Worm (Caenorhabditis elegans) whole organism, L2 larva: Measurements from ENCODE around the gene EGAP9.3.

ENCODE experiments used
- C34F6.9 ChIP-seq: fragments of 150-350 bp; optimal IDR thresholded peaks from 2 replicates; lab custom pipeline; 2014; ENCODE audit warnings: missing biosample characterization, missing genetic modification characterization
- F13H6.1 ChIP-seq: sonication (generic microtip); optimal IDR thresholded peaks from 2 replicates; lab custom pipeline; 2016; ENCODE audit warnings: missing genetic modification characterization, missing compliant biosample characterization
- R02D3.7 ChIP-seq: fragments of 150-350 bp; optimal IDR thresholded peaks from 2 replicates; lab custom pipeline; 2014; ENCODE audit warnings: missing biosample characterization, missing genetic modification characterization
- Y55F3AM.14 ChIP-seq: fragments of 200-800 bp; sonication (Bioruptor generic); optimal IDR thresholded peaks from 2 replicates; lab custom pipeline; 2018; ENCODE audit warnings: mild to moderate bottlenecking, missing genetic modification characterization, missing compliant biosample characterization
- ZK546.5 ChIP-seq: sonication (generic microtip); optimal IDR thresholded peaks from 2 replicates; lab custom pipeline; 2017; ENCODE audit warnings: missing biosample characterization, missing genetic modification characterization
- alr-1 ChIP-seq: fragments of 150-350 bp; optimal IDR thresholded peaks from 2 replicates; lab custom pipeline; 2014; ENCODE audit warnings: missing biosample characterization, missing genetic modification characterization
- aly-2 ChIP-seq: fragments of 150-350 bp; optimal IDR thresholded peaks from 2 replicates; lab custom pipeline; 2014; ENCODE audit warnings: missing biosample characterization, missing genetic modification characterization
- blmp-1 ChIP-seq: sonication (generic microtip); optimal IDR thresholded peaks from 2 replicates; lab custom pipeline; 2017; ENCODE audit warnings: missing genetic modification characterization, mild to moderate bottlenecking, missing compliant biosample characterization, antibody characterized with exemption, moderate library complexity; ENCODE audit not compliant: insufficient read depth
- ceh-16 ChIP-seq: fragments of 150-350 bp; optimal IDR thresholded peaks from 2 replicates; lab custom pipeline; 2014; ENCODE audit warnings: missing biosample characterization, missing genetic modification characterization
- ceh-82 ChIP-seq: fragments of 150-350 bp; optimal IDR thresholded peaks from 2 replicates; lab custom pipeline; 2014; ENCODE audit warnings: missing biosample characterization, missing genetic modification characterization
- crh-2 ChIP-seq: sonication (generic microtip); optimal IDR thresholded peaks from 2 replicates; lab custom pipeline; 2017; ENCODE audit warnings: missing biosample characterization, missing genetic modification characterization
- dmd-4 ChIP-seq: sonication (generic microtip); optimal IDR thresholded peaks from 2 replicates; lab custom pipeline; 2017; ENCODE audit warnings: missing biosample characterization, missing genetic modification characterization
- egl-27 ChIP-seq: sonication (generic microtip); optimal IDR thresholded peaks from 3 replicates; lab custom pipeline; 2017; ENCODE audit warnings: missing biosample characterization, missing genetic modification reagents, missing genetic modification characterization
- elt-1 ChIP-seq: fragments of 150-350 bp; optimal IDR thresholded peaks from 2 replicates; lab custom pipeline; 2014; ENCODE audit warnings: missing biosample characterization, missing genetic modification characterization
- fos-1 ChIP-seq: fragments of 150-350 bp; optimal IDR thresholded peaks from 2 replicates; lab custom pipeline; 2014; ENCODE audit warnings: missing biosample characterization, missing genetic modification characterization
- gmeb-1 ChIP-seq: fragments of 150-350 bp; optimal IDR thresholded peaks from 2 replicates; lab custom pipeline; 2014; ENCODE audit warnings: missing biosample characterization, missing genetic modification characterization
- lin-11 ChIP-seq: fragments of 150-350 bp; sonication (generic microtip); optimal IDR thresholded peaks from 2 replicates; lab custom pipeline; 2014; ENCODE audit warnings: missing biosample characterization, missing genetic modification characterization, inconsistent platforms, mixed read lengths
- lin-13 ChIP-seq: fragments of 150-350 bp; optimal IDR thresholded peaks from 2 replicates; lab custom pipeline; 2014; ENCODE audit warnings: missing biosample characterization, missing genetic modification reagents, missing genetic modification characterization
- lsy-2 ChIP-seq, 2 experiments: fragments of 150-350 bp in 1 of 2; sonication (generic microtip) in 1 of 2; optimal IDR thresholded peaks; 2 replicates each; lab custom pipeline; 2014 to 2017; ENCODE audit warnings: missing biosample characterization in 2 of 2, missing genetic modification characterization in 2 of 2
- mab-5 ChIP-seq: fragments of 150-350 bp; optimal IDR thresholded peaks from 2 replicates; lab custom pipeline; 2014; ENCODE audit warnings: missing biosample characterization, missing genetic modification characterization
- mbf-1 ChIP-seq: sonication (generic microtip); optimal IDR thresholded peaks from 2 replicates; lab custom pipeline; 2017; ENCODE audit warnings: missing biosample characterization, missing genetic modification characterization
- mdl-1 ChIP-seq, 2 experiments: fragments of 150-350 bp in 1 of 2; sonication (generic microtip) in 1 of 2; optimal IDR thresholded peaks; 2 replicates each; lab custom pipeline; 2017; ENCODE audit warnings: missing biosample characterization in 2 of 2, missing genetic modification characterization in 2 of 2
- nhr-10 ChIP-seq: sonication (generic microtip); optimal IDR thresholded peaks from 2 replicates; lab custom pipeline; 2017; ENCODE audit warnings: missing biosample characterization, missing genetic modification characterization
- nhr-11 ChIP-seq: fragments of 150-350 bp; optimal IDR thresholded peaks from 2 replicates; lab custom pipeline; 2014; ENCODE audit warnings: missing biosample characterization, missing genetic modification characterization
- nhr-12 ChIP-seq: fragments of 150-350 bp; optimal IDR thresholded peaks from 2 replicates; lab custom pipeline; 2014; ENCODE audit warnings: missing biosample characterization, missing genetic modification characterization
- nhr-129 ChIP-seq: fragments of 150-350 bp; optimal IDR thresholded peaks from 2 replicates; lab custom pipeline; 2014; ENCODE audit warnings: missing biosample characterization, missing genetic modification characterization
- nhr-21 ChIP-seq: fragments of 150-350 bp; optimal IDR thresholded peaks from 2 replicates; lab custom pipeline; 2014; ENCODE audit warnings: missing biosample characterization, missing genetic modification characterization
- nhr-237 ChIP-seq: fragments of 150-350 bp; optimal IDR thresholded peaks from 2 replicates; lab custom pipeline; 2014; ENCODE audit warnings: missing biosample characterization, missing genetic modification characterization
- nhr-25 ChIP-seq: fragments of 150-350 bp; sonication (generic microtip); optimal IDR thresholded peaks from 3 replicates; lab custom pipeline; 2014; ENCODE audit warnings: missing biosample characterization, missing genetic modification characterization
- nhr-6 ChIP-seq: fragments of 150-350 bp; optimal IDR thresholded peaks from 2 replicates; lab custom pipeline; 2014; ENCODE audit warnings: missing biosample characterization, missing genetic modification characterization
- nhr-77 ChIP-seq: fragments of 150-350 bp; optimal IDR thresholded peaks from 2 replicates; lab custom pipeline; 2014; ENCODE audit warnings: missing biosample characterization, missing genetic modification characterization
- peb-1 ChIP-seq: fragments of 150-350 bp; optimal IDR thresholded peaks from 2 replicates; lab custom pipeline; 2014; ENCODE audit warnings: missing biosample characterization, missing genetic modification characterization
- sem-4 ChIP-seq: fragments of 150-350 bp; optimal IDR thresholded peaks from 2 replicates; lab custom pipeline; 2014; ENCODE audit warnings: missing biosample characterization, missing genetic modification reagents, missing genetic modification characterization
- skn-1 ChIP-seq: sonication (generic microtip); optimal IDR thresholded peaks from 2 replicates; lab custom pipeline; 2017; ENCODE audit warnings: missing biosample characterization, missing genetic modification characterization
- sma-3 ChIP-seq: sonication (generic microtip); optimal IDR thresholded peaks from 2 replicates; lab custom pipeline; 2016; ENCODE audit warnings: missing genetic modification reagents, missing genetic modification characterization, missing compliant biosample characterization
- sma-9 ChIP-seq, 2 experiments: fragments of 150-350 bp in 1 of 2; sonication (generic microtip) in 1 of 2; optimal IDR thresholded peaks; 2 replicates each; lab custom pipeline; 2014 to 2016; ENCODE audit warnings: missing genetic modification characterization in 2 of 2, mild to moderate bottlenecking in 1 of 2, missing biosample characterization in 1 of 2, missing compliant biosample characterization in 1 of 2, missing genetic modification reagents in 1 of 2, moderate library complexity in 1 of 2
- snpc-4 ChIP-seq: fragments of 150-350 bp; optimal IDR thresholded peaks from 2 replicates; lab custom pipeline; 2014; ENCODE audit warnings: missing biosample characterization, missing genetic modification characterization
- unc-39 ChIP-seq: fragments of 150-350 bp; optimal IDR thresholded peaks from 2 replicates; lab custom pipeline; 2014; ENCODE audit warnings: missing biosample characterization, missing genetic modification characterization
- unc-55 ChIP-seq: fragments of 150-350 bp; sonication (generic microtip); optimal IDR thresholded peaks from 3 replicates; lab custom pipeline; 2014; ENCODE audit warnings: missing biosample characterization, missing genetic modification reagents, missing genetic modification characterization
- unc-62 ChIP-seq: fragments of 150-350 bp; optimal IDR thresholded peaks from 2 replicates; lab custom pipeline; 2014; ENCODE audit warnings: missing biosample characterization, missing genetic modification reagents, missing genetic modification characterization
- zag-1 ChIP-seq: fragments of 150-350 bp; optimal IDR thresholded peaks from 2 replicates; lab custom pipeline; 2014; ENCODE audit warnings: missing biosample characterization, missing genetic modification characterization
- ztf-1 ChIP-seq: fragments of 200-800 bp; sonication (Bioruptor generic); conservative IDR thresholded peaks from 2 replicates; pipeline ENCODE4 v1.3.6; 2022; ENCODE audit warnings: missing genetic modification characterization, missing compliant biosample characterization

The EGAP9.3 gene

ce11 chrV:6548309-6548708 lies 31.6 kb downstream of the EGAP9.3 start:
- no peak for TF ChIP-seq sem-4 (tag; lab: Kevin White, UChicago)
- no peak for TF ChIP-seq nhr-6 (tag; lab: Kevin White, UChicago)
- no peak for TF ChIP-seq blmp-1 (tag; lab: Kevin White, UChicago)
- no peak for TF ChIP-seq peb-1
- no peak for TF ChIP-seq nhr-129 (tag; lab: Kevin White, UChicago)
- TF ChIP-seq egl-27 (tag; lab: Kevin White, UChicago): no peak
- no peak for TF ChIP-seq mbf-1 (tag; lab: Kevin White, UChicago)
- no peak for TF ChIP-seq R02D3.7 (tag; lab: Kevin White, UChicago)
- TF ChIP-seq ZK546.5 (tag; lab: Kevin White, UChicago): no peak
- TF ChIP-seq nhr-11 (tag; lab: Kevin White, UChicago): no peak
- no peak for TF ChIP-seq dmd-4 (tag; lab: Kevin White, UChicago)
- no peak for TF ChIP-seq sma-9 (GFP tag; optimal IDR thresholded peaks at IDR 0.05; lab: Kevin White, UChicago)
- no peak for TF ChIP-seq sma-9 (tag; optimal IDR thresholded peaks at IDR 0.05; lab: Kevin White, UChicago)
- no peak for TF ChIP-seq mab-5 (tag; lab: Kevin White, UChicago)
- no peak for TF ChIP-seq nhr-10 (tag; lab: Kevin White, UChicago)
- TF ChIP-seq unc-55 (GFP tag; lab: Kevin White, UChicago): no peak
- TF ChIP-seq lin-13: no peak

- TF ChIP-seq unc-55 (GFP tag; lab: Kevin White, UChicago) (peak; percentile 8), nhr-10 (tag; lab: Kevin White, UChicago) (no peak), aly-2 (no peak), dmd-4 (tag; lab: Kevin White, UChicago) (no peak), lin-13 (no peak), fos-1 (peak; percentile 82), nhr-25 (tag; lab: Kevin White, UChicago) (no peak), sma-9 (GFP tag; optimal IDR thresholded peaks at IDR 0.05; lab: Kevin White, UChicago) (no peak), sma-9 (tag; optimal IDR thresholded peaks at IDR 0.05; lab: Kevin White, UChicago) (no peak), elt-1 (tag; lab: Kevin White, UChicago) (no peak), Y55F3AM.14 (no peak), crh-2 (peak; percentile 6), C34F6.9 (tag; lab: Kevin White, UChicago) (no peak), mdl-1 (tag; optimal IDR thresholded peaks at IDR 0.05; lab: Kevin White, UChicago) (no peak), alr-1 (no peak), unc-62 (GFP tag; lab: Kevin White, UChicago) (no peak), F13H6.1 (tag; lab: Kevin White, UChicago) (no peak), ZK546.5 (tag; lab: Kevin White, UChicago) (no peak), nhr-6 (tag; lab: Kevin White, UChicago) (no peak), R02D3.7 (tag; lab: Kevin White, UChicago) (no peak)
- TF ChIP-seq, all 48 proteins: peak for 3
Observed at ce11 chrV:6546450-6547171, 33.3 kb downstream of the EGAP9.3 start, which contains the start of gene dre-1. Gene dre-1 (minus strand): TSS chrV:6546500.

DNA sequence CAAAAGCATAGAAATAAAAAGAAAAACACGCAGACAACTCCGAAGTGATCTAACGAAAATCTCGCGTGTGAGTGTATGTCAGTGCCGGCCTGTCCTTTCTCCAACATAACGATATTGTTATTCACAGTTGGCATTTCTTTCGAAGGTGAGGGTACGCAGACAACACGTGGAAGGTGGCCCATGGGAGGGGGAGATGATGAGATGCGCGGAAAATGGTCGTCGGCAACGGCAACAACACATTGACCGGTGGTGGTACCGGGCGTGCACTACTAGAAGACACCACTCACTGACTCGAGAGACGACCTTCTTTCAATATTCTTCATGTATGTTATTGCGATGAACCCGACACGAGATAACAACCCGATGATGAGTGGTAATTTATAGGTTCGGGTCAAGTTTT lies 34.9 kb downstream of the EGAP9.3 start:
- TF ChIP-seq fos-1 (peak; percentile 8), dmd-4 (tag; lab: Kevin White, UChicago) (no peak), sma-3 (GFP tag; lab: Kevin White, UChicago) (peak; percentile 4), peb-1 (no peak), sma-9 (GFP tag; optimal IDR thresholded peaks at IDR 0.05; lab: Kevin White, UChicago) (peak; percentile 30), sma-9 (tag; optimal IDR thresholded peaks at IDR 0.05; lab: Kevin White, UChicago) (no peak), mbf-1 (tag; lab: Kevin White, UChicago) (no peak)

DNA sequence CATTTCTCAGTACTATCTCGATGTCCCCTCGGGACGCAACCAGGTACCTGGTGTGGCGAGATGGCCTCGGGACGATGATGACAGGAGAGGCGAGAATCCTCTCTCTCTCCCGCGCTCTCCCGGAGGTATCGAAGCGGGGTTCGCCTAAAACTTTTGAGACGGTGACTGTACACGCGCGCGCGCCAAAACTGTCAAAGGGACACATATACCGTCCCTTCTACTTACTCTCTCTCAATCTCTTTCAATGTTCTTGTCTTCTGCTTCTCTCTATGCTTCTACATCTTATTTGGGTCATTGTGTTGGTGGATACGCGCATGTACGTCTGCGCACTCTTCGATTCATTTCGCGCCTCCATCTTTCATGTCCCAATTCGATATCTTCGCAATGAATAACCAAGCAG lies 38.0 kb downstream of the EGAP9.3 start:
- TF ChIP-seq nhr-25 (tag; lab: Kevin White, UChicago): peak; percentile 21
- no peak for TF ChIP-seq sem-4 (tag; lab: Kevin White, UChicago)
- TF ChIP-seq elt-1 (tag; lab: Kevin White, UChicago): no peak
- no peak for TF ChIP-seq skn-1 (tag; lab: Kevin White, UChicago)
- no peak for TF ChIP-seq ZK546.5 (tag; lab: Kevin White, UChicago)
- peak; percentile 25 for TF ChIP-seq Y55F3AM.14
- TF ChIP-seq ceh-16 (tag; lab: Kevin White, UChicago): no peak
- TF ChIP-seq egl-27 (tag; lab: Kevin White, UChicago): no peak
- TF ChIP-seq lsy-2 (tag; optimal IDR thresholded peaks at IDR 0.05; lab: Kevin White, UChicago): no peak
- no peak for TF ChIP-seq nhr-10 (tag; lab: Kevin White, UChicago)
- no peak for TF ChIP-seq zag-1 (tag; lab: Kevin White, UChicago)
- no peak for TF ChIP-seq aly-2
- TF ChIP-seq crh-2: no peak
- no peak for TF ChIP-seq nhr-77
- TF ChIP-seq gmeb-1 (tag; lab: Kevin White, UChicago): no peak
- no peak for TF ChIP-seq snpc-4 (tag; lab: Kevin White, UChicago)
- TF ChIP-seq ztf-1 (GFP tag; lab: Robert Waterston, UW): no peak
- peak; percentile 10 for TF ChIP-seq nhr-129 (tag; lab: Kevin White, UChicago)
- no peak for TF ChIP-seq R02D3.7 (tag; lab: Kevin White, UChicago)
- TF ChIP-seq sma-9 (GFP tag; optimal IDR thresholded peaks at IDR 0.05; lab: Kevin White, UChicago): peak; percentile 3
- no peak for TF ChIP-seq sma-9 (tag; optimal IDR thresholded peaks at IDR 0.05; lab: Kevin White, UChicago)
- TF ChIP-seq nhr-237: no peak
- no peak for TF ChIP-seq unc-39 (tag; lab: Kevin White, UChicago)
- no peak for TF ChIP-seq ceh-82
- peak; percentile 55 for TF ChIP-seq nhr-21 (tag; lab: Kevin White, UChicago)
- no peak for TF ChIP-seq mbf-1 (tag; lab: Kevin White, UChicago)
- TF ChIP-seq unc-55 (GFP tag; lab: Kevin White, UChicago): no peak
- TF ChIP-seq nhr-12 (tag; lab: Kevin White, UChicago): no peak
- TF ChIP-seq lin-11 (tag; lab: Kevin White, UChicago): no peak
- no peak for TF ChIP-seq unc-62 (GFP tag; lab: Kevin White, UChicago)
- no peak for TF ChIP-seq F13H6.1 (tag; lab: Kevin White, UChicago)
